Comparison of ENCODE assay signal across 1 worm cellular context in the genomic region with DNA sequence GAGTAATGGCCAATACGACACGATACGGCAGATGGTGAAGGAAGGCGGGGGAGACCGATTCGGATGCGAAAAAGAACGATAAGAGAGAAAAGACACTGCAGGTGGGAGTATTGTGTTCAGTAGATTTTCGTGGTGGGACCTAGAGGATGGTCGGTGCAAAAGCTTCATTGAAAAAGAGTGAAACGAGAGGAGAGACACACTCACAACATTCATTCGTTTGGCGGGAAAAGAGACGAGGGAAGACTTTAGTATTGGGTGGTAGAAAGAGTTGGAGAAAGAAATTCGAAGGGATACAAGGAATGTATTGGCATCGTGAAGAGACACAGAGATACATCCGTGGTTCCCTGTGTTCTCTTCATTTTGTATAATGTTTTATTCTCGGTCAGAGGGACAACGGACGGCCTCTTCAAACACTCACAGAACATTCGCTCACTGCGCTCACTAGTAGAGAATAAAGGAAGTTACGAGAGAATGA.
TF ChIP-seq lines count a peak whose summit lies in the region.

No protein-coding gene starts in this region.

TF ChIP-seq in whole organism, L4 larva, 104 proteins besides CTCF, POLR2A, EP300 and RAD21 (continued from another document):
- TF ChIP-seq nhr-6 (tag; optimal IDR thresholded peaks at IDR 0.05; lab: Kevin White, UChicago) (peak; percentile 64), hmg-1.1 (GFP tag; IDR thresholded peaks at IDR 0.05; lab: Robert Waterston, UW) (peak; percentile 84), nhr-111 (GFP tag; optimal IDR thresholded peaks at IDR 0.05; lab: Kevin White, UChicago) (no peak), mdl-1 (tag; optimal IDR thresholded peaks at IDR 0.05; lab: Kevin White, UChicago) (peak in 1 of 2 experiments; percentile 58), F10B5.3 (tag; optimal IDR thresholded peaks at IDR 0.05; lab: Kevin White, UChicago) (no peak), duxl-1 (tag; optimal IDR thresholded peaks at IDR 0.05; lab: Kevin White, UChicago; ENCODE audit: poor library complexity) (peak; percentile 37), hlh-30 (tag; optimal IDR thresholded peaks at IDR 0.05; lab: Kevin White, UChicago; ENCODE audit: insufficient read depth) (peak; percentile 68), aha-1 (tag; lab: Kevin White, UChicago) (peak; percentile 86), vab-7 (GFP tag; IDR thresholded peaks at IDR 0.05; lab: Robert Waterston, UW) (no peak), snpc-4 (tag; optimal IDR thresholded peaks at IDR 0.05; lab: Kevin White, UChicago) (no peak)
TF ChIP-seq in whole organism, L4 larva: peak in this region for 39.
